Fruit fly (Drosophila melanogaster) whole organism, embryonic: Measurements from ENCODE around the gene CG43915.

Source experiments
- Bteb2 ChIP-seq: fragments of 200-800 bp; sonication (Bioruptor generic); optimal IDR thresholded peaks from 2 replicates; lab custom pipeline; 2016; ENCODE audit warnings: missing biosample characterization, missing genetic modification characterization
- CG10321 ChIP-seq: fragments of 200-800 bp; sonication (Bioruptor generic); IDR thresholded peaks from 2 replicates; pipeline ENCODE4 v1.3.6; 2022; ENCODE audit warnings: missing biosample characterization, missing genetic modification characterization
- CG10654 ChIP-seq: fragments of 200-800 bp; sonication (Bioruptor generic); optimal IDR thresholded peaks from 2 replicates; lab custom pipeline; 2016; ENCODE audit warnings: missing biosample characterization, missing genetic modification characterization
- CG11093 ChIP-seq: fragments of 200-800 bp; sonication (Bioruptor generic); IDR thresholded peaks from 3 replicates; pipeline ENCODE4 v1.3.6; 2022; ENCODE audit warnings: missing biosample characterization, missing genetic modification characterization
- CG12299 ChIP-seq: fragments of 200-800 bp; sonication (Bioruptor generic); optimal IDR thresholded peaks from 2 replicates; lab custom pipeline; 2018; ENCODE audit warnings: missing biosample characterization, mild to moderate bottlenecking, missing genetic modification characterization
- CG1233 ChIP-seq: fragments of 200-800 bp; sonication (Bioruptor generic); optimal IDR thresholded peaks from 4 replicates; lab custom pipeline; 2018; ENCODE audit warnings: missing biosample characterization, mild to moderate bottlenecking, missing genetic modification characterization
- CG14014 ChIP-seq: fragments of 200-800 bp; sonication (Bioruptor generic); IDR thresholded peaks from 2 replicates; pipeline ENCODE4 v1.3.6; 2022; ENCODE audit warnings: missing biosample characterization, missing genetic modification characterization
- CG14441 ChIP-seq: fragments of 200-800 bp; sonication (Bioruptor generic); IDR thresholded peaks from 2 replicates; pipeline ENCODE4 v1.3.6; 2022; ENCODE audit warnings: missing biosample characterization, missing genetic modification characterization
- CG1603 ChIP-seq: fragments of 200-800 bp; sonication (Bioruptor generic); optimal IDR thresholded peaks from 2 replicates; lab custom pipeline; 2019; ENCODE audit warnings: missing biosample characterization, mild to moderate bottlenecking, missing genetic modification characterization, moderate library complexity
- CG16815 ChIP-seq: fragments of 200-800 bp; sonication (Bioruptor generic); optimal IDR thresholded peaks from 3 replicates; lab custom pipeline; 2017; ENCODE audit warnings: missing biosample characterization, mild to moderate bottlenecking, missing genetic modification characterization
- CG17385 ChIP-seq: fragments of 200-800 bp; sonication (Bioruptor generic); optimal IDR thresholded peaks from 3 replicates; lab custom pipeline; 2018; ENCODE audit warnings: missing biosample characterization, mild to moderate bottlenecking, missing genetic modification characterization
- CG18262 ChIP-seq: fragments of 200-800 bp; optimal IDR thresholded peaks from 3 replicates; lab custom pipeline; 2019; ENCODE audit warnings: missing biosample characterization, mild to moderate bottlenecking, missing genetic modification characterization, moderate library complexity
- CG3065 ChIP-seq: fragments of 200-800 bp; sonication (Bioruptor generic); optimal IDR thresholded peaks from 2 replicates; lab custom pipeline; 2016; ENCODE audit warnings: missing biosample characterization, missing genetic modification characterization
- CG31365 ChIP-seq: fragments of 200-800 bp; sonication (Bioruptor generic); optimal IDR thresholded peaks from 2 replicates; lab custom pipeline; 2018; ENCODE audit warnings: missing biosample characterization, mild to moderate bottlenecking, missing genetic modification characterization
- CG5245 ChIP-seq: fragments of 200-800 bp; sonication (Bioruptor generic); optimal IDR thresholded peaks from 3 replicates; lab custom pipeline; 2016; ENCODE audit warnings: missing biosample characterization, missing genetic modification characterization
- CG6689 ChIP-seq: fragments of 200-800 bp; sonication (Bioruptor generic); IDR thresholded peaks from 2 replicates; pipeline ENCODE4 v1.3.6; 2022; ENCODE audit warnings: missing biosample characterization, missing genetic modification characterization
- CG6813 ChIP-seq: fragments of 200-800 bp; sonication (Bioruptor generic); optimal IDR thresholded peaks from 2 replicates; lab custom pipeline; 2017; ENCODE audit warnings: missing biosample characterization, missing genetic modification characterization, mild to moderate bottlenecking, moderate library complexity, missing genetic modification reagents
- CG7372 ChIP-seq: fragments of 200-800 bp; sonication (Bioruptor generic); IDR thresholded peaks from 2 replicates; pipeline ENCODE4 v1.3.6; 2022; ENCODE audit warnings: missing biosample characterization, missing genetic modification characterization
- D19A ChIP-seq: fragments of 200-800 bp; optimal IDR thresholded peaks from 3 replicates; lab custom pipeline; 2019; ENCODE audit warnings: missing biosample characterization, mild to moderate bottlenecking, missing genetic modification characterization, moderate library complexity
- HmgZ ChIP-seq: fragments of 200-800 bp; sonication (Bioruptor generic); optimal IDR thresholded peaks from 2 replicates; lab custom pipeline; 2018; ENCODE audit warnings: missing biosample characterization, mild to moderate bottlenecking, missing genetic modification characterization
- MTF-1 ChIP-seq: fragments of 200-800 bp; sonication (Bioruptor generic); optimal IDR thresholded peaks from 2 replicates; lab custom pipeline; 2018; ENCODE audit warnings: missing biosample characterization, mild to moderate bottlenecking, missing genetic modification characterization, borderline replicate concordance
- Med ChIP-seq: fragments of 200-800 bp; sonication (Bioruptor generic); peaks from one replicate; lab custom pipeline; 2016; ENCODE audit warnings: missing biosample characterization, missing genetic modification characterization, mild to moderate bottlenecking, inconsistent platforms, moderate library complexity
- Oli ChIP-seq: fragments of 200-800 bp; sonication (Bioruptor generic); optimal IDR thresholded peaks from 2 replicates; lab custom pipeline; 2018; ENCODE audit warnings: missing biosample characterization, mild to moderate bottlenecking, missing genetic modification characterization, moderate library complexity
- Pdp1 ChIP-seq, 2 experiments: fragments of 200-800 bp; sonication (Bioruptor generic); optimal IDR thresholded peaks; 3 replicates each; lab custom pipeline; 2016; ENCODE audit warnings: missing biosample characterization in 2 of 2, missing genetic modification characterization in 2 of 2, mild to moderate bottlenecking in 1 of 2, moderate library complexity in 1 of 2
- Sox100B ChIP-seq: fragments of 200-800 bp; sonication (Bioruptor generic); optimal IDR thresholded peaks from 3 replicates; lab custom pipeline; 2018; ENCODE audit warnings: missing biosample characterization, mild to moderate bottlenecking, missing genetic modification characterization
- Spps ChIP-seq: fragments of 200-800 bp; sonication (Bioruptor generic); optimal IDR thresholded peaks from 2 replicates; lab custom pipeline; 2018; ENCODE audit warnings: missing biosample characterization, mild to moderate bottlenecking, missing genetic modification characterization
- Trl ChIP-seq, 3 experiments: fragments of >200 bp in 2 of 3; fragments of 200-800 bp in 1 of 3; sonication (Bioruptor generic) in 1 of 3; optimal IDR thresholded peaks; 2 replicates in 1 of 3; 3 replicates in 2 of 3; lab custom pipeline; 2016 to 2017; ENCODE audit warnings: missing biosample characterization in 1 of 3, missing genetic modification characterization in 1 of 3
- ac ChIP-seq: fragments of 200-800 bp; sonication (Bioruptor generic); optimal IDR thresholded peaks from 3 replicates; lab custom pipeline; 2017; ENCODE audit warnings: missing biosample characterization, mild to moderate bottlenecking, missing genetic modification characterization
- ase ChIP-seq: fragments of 200-800 bp; sonication (Bioruptor generic); IDR thresholded peaks from 3 replicates; pipeline ENCODE4 v1.3.6; 2022; ENCODE audit warnings: missing biosample characterization, missing genetic modification characterization
- dmrt99B ChIP-seq: fragments of 200-800 bp; sonication (Bioruptor generic); optimal IDR thresholded peaks from 2 replicates; lab custom pipeline; 2018; ENCODE audit warnings: missing biosample characterization, mild to moderate bottlenecking, missing genetic modification characterization, moderate library complexity
- gcm ChIP-seq: fragments of 200-800 bp; sonication (Bioruptor generic); optimal IDR thresholded peaks from 2 replicates; lab custom pipeline; 2019; ENCODE audit warnings: missing biosample characterization, mild to moderate bottlenecking, missing genetic modification characterization, moderate library complexity
- hb ChIP-seq: fragments of 200-800 bp; sonication (Bioruptor generic); IDR thresholded peaks from 3 replicates; pipeline ENCODE4 v1.3.6; 2022; ENCODE audit warnings: missing biosample characterization, missing genetic modification characterization; ENCODE audit not compliant: partially characterized antibody
- hbn ChIP-seq: fragments of 200-800 bp; sonication (Bioruptor generic); IDR thresholded peaks from 2 replicates; pipeline ENCODE4 v1.3.6; 2022; ENCODE audit warnings: missing biosample characterization, missing genetic modification characterization; ENCODE audit not compliant: partially characterized antibody
- lmd ChIP-seq: fragments of 200-800 bp; sonication (Bioruptor generic); IDR thresholded peaks from 2 replicates; pipeline ENCODE4 v1.3.6; 2022; ENCODE audit warnings: missing biosample characterization, missing genetic modification characterization
- lola ChIP-seq, 3 experiments: fragments of >200 bp in 2 of 3; fragments of 200-800 bp in 1 of 3; sonication (Bioruptor generic) in 1 of 3; optimal IDR thresholded peaks; 2 replicates each; lab custom pipeline; 2017 to 2019; ENCODE audit warnings: missing biosample characterization in 3 of 3, missing genetic modification characterization in 3 of 3, mild to moderate bottlenecking in 1 of 3, moderate library complexity in 1 of 3
- nau ChIP-seq: fragments of 200-800 bp; sonication (Bioruptor generic); optimal IDR thresholded peaks from 3 replicates; lab custom pipeline; 2017; ENCODE audit warnings: missing biosample characterization, mild to moderate bottlenecking, missing genetic modification characterization, missing genetic modification reagents
- pfk ChIP-seq: fragments of 200-800 bp; sonication (Bioruptor generic); optimal IDR thresholded peaks from 2 replicates; lab custom pipeline; 2018; ENCODE audit warnings: missing biosample characterization, mild to moderate bottlenecking, missing genetic modification characterization, moderate library complexity
- phol ChIP-seq: fragments of 200-800 bp; sonication (Bioruptor generic); optimal IDR thresholded peaks from 3 replicates; lab custom pipeline; 2018; ENCODE audit warnings: missing biosample characterization, mild to moderate bottlenecking, missing genetic modification characterization, moderate library complexity
- prd ChIP-seq, 3 experiments: fragments of >200 bp in 2 of 3; fragments of 200-800 bp in 1 of 3; sonication (Bioruptor generic) in 1 of 3; optimal IDR thresholded peaks in 2 of 3; IDR thresholded peaks in 1 of 3; 2 replicates in 2 of 3; 3 replicates in 1 of 3; pipeline versions ENCODE4 v1.3.6 to Lab custom; 2017 to 2022; ENCODE audit warnings: missing biosample characterization in 1 of 3, missing genetic modification characterization in 1 of 3
- ranshi ChIP-seq: fragments of 200-800 bp; sonication (Bioruptor generic); IDR thresholded peaks from 2 replicates; pipeline ENCODE4 v1.3.6; 2022; ENCODE audit warnings: missing biosample characterization, missing genetic modification characterization
- scrt ChIP-seq: fragments of 200-800 bp; sonication (Bioruptor generic); optimal IDR thresholded peaks from 2 replicates; lab custom pipeline; 2018; ENCODE audit warnings: missing biosample characterization, mild to moderate bottlenecking, missing genetic modification characterization, moderate library complexity
- sens ChIP-seq: fragments of 200-800 bp; sonication (Bioruptor generic); peaks from one replicate; lab custom pipeline; 2016; ENCODE audit warnings: missing biosample characterization, missing genetic modification characterization
- sens-2 ChIP-seq: fragments of 200-800 bp; sonication (Bioruptor generic); IDR thresholded peaks from 2 replicates; pipeline ENCODE4 v1.3.6; 2022; ENCODE audit warnings: missing biosample characterization, missing genetic modification characterization
- shn ChIP-seq: fragments of 200-800 bp; sonication (Bioruptor generic); optimal IDR thresholded peaks from 3 replicates; lab custom pipeline; 2016; ENCODE audit warnings: missing biosample characterization, missing genetic modification characterization
- tap ChIP-seq: fragments of 200-800 bp; optimal IDR thresholded peaks from 3 replicates; lab custom pipeline; 2019; ENCODE audit warnings: missing biosample characterization, mild to moderate bottlenecking, missing genetic modification characterization, moderate library complexity
- unpg ChIP-seq: fragments of 200-800 bp; sonication (Bioruptor generic); optimal IDR thresholded peaks from 3 replicates; lab custom pipeline; 2018; ENCODE audit warnings: missing biosample characterization, mild to moderate bottlenecking, missing genetic modification characterization, moderate library complexity
- wek ChIP-seq: fragments of 200-800 bp; sonication (Bioruptor generic); optimal IDR thresholded peaks from 3 replicates; lab custom pipeline; 2018; ENCODE audit warnings: missing biosample characterization, mild to moderate bottlenecking, missing genetic modification characterization, moderate library complexity

CG43915 gene

dm6 chr3L:3970372-3971031 is 2.2 kb upstream of the CG43915 start (continued):
- peak; percentile 37; the same call in 1 of the 2 replicates for TF ChIP-seq CG6689 (GFP tag; lab: Robert Waterston, UW)
- peak; percentile 44; the same call in 1 of the 2 replicates for TF ChIP-seq lmd
- TF ChIP-seq wek (GFP tag; lab: Kevin White, UChicago), result no peak
- peak; percentile 28 for TF ChIP-seq CG1603
- peak; percentile 14 for TF ChIP-seq CG3065
- no peak for TF ChIP-seq CG5245 (GFP tag; lab: Kevin White, UChicago)
- TF ChIP-seq Spps (tag; lab: Kevin White, UChicago), result no peak
- peak; percentile 85 for TF ChIP-seq Med (GFP tag; lab: Kevin White, UChicago)
- peak in 1 of 2 experiments; percentile 19 for TF ChIP-seq Pdp1 (GFP tag; optimal IDR thresholded peaks at IDR 0.05; lab: Kevin White, UChicago)
- no peak for TF ChIP-seq CG6813 (GFP tag; lab: Kevin White, UChicago)
- TF ChIP-seq unpg (GFP tag; lab: Kevin White, UChicago), result peak; percentile 26
- no peak for TF ChIP-seq CG7372
- TF ChIP-seq CG31365, result no peak
- TF ChIP-seq scrt, result peak; percentile 71
- TF ChIP-seq MTF-1 (GFP tag; lab: Kevin White, UChicago), result no peak
- peak in 1 of 3 experiments; percentile 7 for TF ChIP-seq lola (GFP tag; optimal IDR thresholded peaks at IDR 0.05; lab: Kevin White, UChicago)
- TF ChIP-seq sens (GFP tag; lab: Kevin White, UChicago), result peak; percentile 89
- TF ChIP-seq ranshi (GFP tag; lab: Robert Waterston, UW), result 0 out of 2 replicates have a peak, but pooled peaks have one; percentile 29
- TF ChIP-seq gcm (GFP tag; lab: Kevin White, UChicago), result no peak
- no peak for TF ChIP-seq Trl (optimal IDR thresholded peaks at IDR 0.05; lab: Kevin White, UChicago)
- TF ChIP-seq Trl (GFP tag; optimal IDR thresholded peaks at IDR 0.05; lab: Kevin White, UChicago), result peak; percentile 20
- peak; percentile 11 for TF ChIP-seq CG16815 (GFP tag; lab: Kevin White, UChicago)
- peak; percentile 31 for TF ChIP-seq D19A (tag; lab: Kevin White, UChicago)
- no peak for TF ChIP-seq ac (GFP tag; lab: Kevin White, UChicago)
- no peak for TF ChIP-seq CG10321
- peak; percentile 23 for TF ChIP-seq Sox100B (GFP tag; lab: Kevin White, UChicago)
- no peak for TF ChIP-seq ase (GFP tag; lab: Robert Waterston, UW)
- no peak for TF ChIP-seq pfk
- TF ChIP-seq CG12299 (tag; lab: Kevin White, UChicago), result no peak
- no peak for TF ChIP-seq CG14441 (GFP tag; lab: Robert Waterston, UW)
- TF ChIP-seq CG17385 (GFP tag; lab: Kevin White, UChicago), result peak; percentile 47
- peak; percentile 50 for TF ChIP-seq Oli
- no peak for TF ChIP-seq shn (GFP tag; lab: Kevin White, UChicago)
- peak; percentile 32 for TF ChIP-seq phol
- TF ChIP-seq CG14014 (GFP tag; lab: Robert Waterston, UW), result 0 out of 2 replicates have a peak, but pooled peaks have one; percentile 18
- no peak for TF ChIP-seq hbn (GFP tag; lab: Robert Waterston, UW)
- TF ChIP-seq HmgZ (tag; lab: Kevin White, UChicago), result peak; percentile 10
- TF ChIP-seq tap, result peak; percentile 28
- 0 out of 2 replicates have a peak, but pooled peaks have one; percentile 6 for TF ChIP-seq sens-2 (GFP tag; lab: Robert Waterston, UW)
- TF ChIP-seq hb (GFP tag; lab: Robert Waterston, UW), result no peak
- peak; percentile 15 for TF ChIP-seq CG1233
- no peak for TF ChIP-seq CG10654 (GFP tag; lab: Kevin White, UChicago)
- TF ChIP-seq dmrt99B, result peak; percentile 66
- TF ChIP-seq CG18262 (tag; lab: Kevin White, UChicago), result peak; percentile 31
- TF ChIP-seq nau (GFP tag; lab: Kevin White, UChicago), result no peak
- TF ChIP-seq CG11093 (GFP tag; lab: Robert Waterston, UW), result 0 out of 3 replicates have a peak, but pooled peaks have one; percentile 9
- no peak for TF ChIP-seq Bteb2
- no peak for TF ChIP-seq prd (optimal IDR thresholded peaks at IDR 0.05; lab: Kevin White, UChicago)
- TF ChIP-seq prd (GFP tag; IDR thresholded peaks at IDR 0.05; lab: Robert Waterston, UW), result peak; percentile 40; the same call in 1 of the 3 replicates
